Fruit fly (Drosophila melanogaster) whole organism, embryonic: ENCODE data around the gene CG8117.
A peak's percentile ranks its signal among the peaks of the same experiment; 100 is the strongest.

Experiments used
- CG10147 ChIP-seq: fragments of 200-800 bp; sonication (Bioruptor generic); optimal IDR thresholded peaks from 2 replicates; lab custom pipeline; 2019; ENCODE audit warnings: missing biosample characterization, mild to moderate bottlenecking, missing genetic modification characterization, moderate library complexity
- CG10209 ChIP-seq: fragments of 200-800 bp; sonication (Bioruptor generic); optimal IDR thresholded peaks from 3 replicates; lab custom pipeline; 2017; ENCODE audit warnings: missing biosample characterization, mild to moderate bottlenecking, missing genetic modification characterization, missing genetic modification reagents
- CG12219 ChIP-seq: fragments of 200-800 bp; sonication (Bioruptor generic); optimal IDR thresholded peaks from 3 replicates; lab custom pipeline; 2018; ENCODE audit warnings: missing biosample characterization, mild to moderate bottlenecking, missing genetic modification characterization
- CG14965 ChIP-seq: fragments of 200-800 bp; sonication (Bioruptor generic); optimal IDR thresholded peaks from 2 replicates; lab custom pipeline; 2016; ENCODE audit warnings: missing biosample characterization, missing genetic modification characterization, borderline replicate concordance
- CG15696 ChIP-seq: fragments of 200-800 bp; sonication (Bioruptor generic); optimal IDR thresholded peaks from 2 replicates; lab custom pipeline; 2019; ENCODE audit warnings: missing biosample characterization, mild to moderate bottlenecking, missing genetic modification characterization, moderate library complexity
- CG1602 ChIP-seq: fragments of 200-800 bp; sonication (Bioruptor generic); optimal IDR thresholded peaks from 3 replicates; lab custom pipeline; 2016; ENCODE audit warnings: missing biosample characterization, missing genetic modification characterization
- CG17912 ChIP-seq: fragments of 200-800 bp; sonication (Bioruptor generic); optimal IDR thresholded peaks from 2 replicates; lab custom pipeline; 2018; ENCODE audit warnings: missing biosample characterization, mild to moderate bottlenecking, missing genetic modification characterization
- CG2129 ChIP-seq: fragments of 200-800 bp; sonication (Bioruptor generic); IDR thresholded peaks from 2 replicates; pipeline ENCODE4 v1.3.6; 2022; ENCODE audit warnings: missing biosample characterization, missing genetic modification characterization; ENCODE audit not compliant: partially characterized antibody
- CG30403 ChIP-seq: fragments of 200-800 bp; sonication (Bioruptor generic); optimal IDR thresholded peaks from 3 replicates; lab custom pipeline; 2016; ENCODE audit warnings: missing biosample characterization, missing genetic modification characterization
- CG3065 ChIP-seq: fragments of 200-800 bp; sonication (Bioruptor generic); optimal IDR thresholded peaks from 2 replicates; lab custom pipeline; 2016; ENCODE audit warnings: missing biosample characterization, missing genetic modification characterization
- CG32532 ChIP-seq: fragments of 200-800 bp; sonication (Bioruptor generic); IDR thresholded peaks from 2 replicates; pipeline ENCODE4 v1.3.6; 2022; ENCODE audit warnings: missing biosample characterization, missing genetic modification characterization
- CG34422 ChIP-seq: fragments of 200-800 bp; sonication (Bioruptor generic); IDR thresholded peaks from 3 replicates; pipeline ENCODE4 v1.3.6; 2022; ENCODE audit warnings: missing biosample characterization, missing genetic modification characterization
- CG4360 ChIP-seq: fragments of 200-800 bp; sonication (Bioruptor generic); IDR thresholded peaks from 2 replicates; pipeline ENCODE4 v1.3.6; 2022; ENCODE audit warnings: missing biosample characterization, missing genetic modification characterization
- CG43689 ChIP-seq: fragments of 200-800 bp; sonication (Bioruptor generic); IDR thresholded peaks from 2 replicates; pipeline ENCODE4 v1.3.6; 2022; ENCODE audit warnings: missing biosample characterization, missing genetic modification characterization
- CG5180 ChIP-seq: fragments of 200-800 bp; sonication (Bioruptor generic); optimal IDR thresholded peaks from 3 replicates; lab custom pipeline; 2017; ENCODE audit warnings: missing biosample characterization, missing genetic modification characterization, mild to moderate bottlenecking, moderate library complexity, missing genetic modification reagents
- CG6254 ChIP-seq: fragments of 200-800 bp; sonication (Bioruptor generic); optimal IDR thresholded peaks from 3 replicates; lab custom pipeline; 2017; ENCODE audit warnings: mild to moderate bottlenecking, missing biosample characterization, missing genetic modification reagents, missing genetic modification characterization
- CG7987 ChIP-seq: fragments of 200-800 bp; sonication (Bioruptor generic); optimal IDR thresholded peaks from 2 replicates; lab custom pipeline; 2018; ENCODE audit warnings: missing biosample characterization, mild to moderate bottlenecking, missing genetic modification characterization, moderate library complexity
- CG8290 ChIP-seq, 3 experiments: fragments of 200-800 bp; sonication (Bioruptor generic); optimal IDR thresholded peaks; 2 replicates each; lab custom pipeline; 2016 to 2019; ENCODE audit warnings: missing biosample characterization in 3 of 3, missing genetic modification characterization in 3 of 3, mild to moderate bottlenecking in 2 of 3, moderate library complexity in 1 of 3
- CG9727 ChIP-seq: fragments of 200-800 bp; sonication (Bioruptor generic); optimal IDR thresholded peaks from 3 replicates; lab custom pipeline; 2017; ENCODE audit warnings: missing biosample characterization, mild to moderate bottlenecking, missing genetic modification characterization
- CTCF ChIP-seq: fragments of 200-800 bp; sonication (Bioruptor generic); optimal IDR thresholded peaks from 2 replicates; lab custom pipeline; 2017; ENCODE audit warnings: missing biosample characterization, mild to moderate bottlenecking, missing genetic modification characterization, moderate library complexity
- Deaf1 ChIP-seq: fragments of 200-800 bp; optimal IDR thresholded peaks from 3 replicates; lab custom pipeline; 2019; ENCODE audit warnings: missing biosample characterization, mild to moderate bottlenecking, missing genetic modification characterization, moderate library complexity
- Dip3 ChIP-seq: fragments of 200-800 bp; sonication (Bioruptor generic); optimal IDR thresholded peaks from 3 replicates; lab custom pipeline; 2016; ENCODE audit warnings: missing biosample characterization, missing genetic modification characterization
- Dll ChIP-seq: fragments of 200-800 bp; sonication (Bioruptor generic); IDR thresholded peaks from 4 replicates; pipeline ENCODE4 v1.3.6; 2022; ENCODE audit warnings: missing biosample characterization, missing genetic modification characterization; ENCODE audit not compliant: partially characterized antibody
- E2f2 ChIP-seq: fragments of 200-800 bp; sonication (Bioruptor generic); IDR thresholded peaks from 2 replicates; pipeline ENCODE4 v1.3.6; 2022; ENCODE audit warnings: missing biosample characterization, missing genetic modification characterization
- ERR ChIP-seq: fragments of 200-800 bp; sonication (Bioruptor generic); optimal IDR thresholded peaks from 2 replicates; lab custom pipeline; 2016; ENCODE audit warnings: missing biosample characterization, missing genetic modification characterization
- GATAe ChIP-seq: fragments of 200-800 bp; sonication (Bioruptor generic); conservative IDR thresholded peaks from 2 replicates; pipeline ENCODE4 v1.3.6; 2022; ENCODE audit warnings: missing biosample characterization, missing genetic modification characterization
- H15 ChIP-seq: fragments of 200-800 bp; sonication (Bioruptor generic); IDR thresholded peaks from 3 replicates; pipeline ENCODE4 v1.3.6; 2022; ENCODE audit warnings: missing biosample characterization, missing genetic modification characterization
- HLHmδ ChIP-seq: fragments of 200-800 bp; sonication (Bioruptor generic); optimal IDR thresholded peaks from 2 replicates; lab custom pipeline; 2018; ENCODE audit warnings: missing biosample characterization, mild to moderate bottlenecking, missing genetic modification characterization, moderate library complexity
- NC2α ChIP-seq: fragments of 200-800 bp; sonication (Bioruptor generic); optimal IDR thresholded peaks from 2 replicates; lab custom pipeline; 2016; ENCODE audit warnings: missing biosample characterization, missing genetic modification characterization
- Nf-YC ChIP-seq: fragments of 200-800 bp; optimal IDR thresholded peaks from 3 replicates; lab custom pipeline; 2019; ENCODE audit warnings: missing biosample characterization, mild to moderate bottlenecking, missing genetic modification characterization, moderate library complexity
- Ptx1 ChIP-seq: fragments of 200-800 bp; sonication (Bioruptor generic); IDR thresholded peaks from 2 replicates; pipeline ENCODE4 v1.3.6; 2022; ENCODE audit warnings: missing biosample characterization, missing genetic modification characterization
- Spps ChIP-seq: fragments of 200-800 bp; sonication (Bioruptor generic); optimal IDR thresholded peaks from 2 replicates; lab custom pipeline; 2018; ENCODE audit warnings: missing biosample characterization, mild to moderate bottlenecking, missing genetic modification characterization
- Xbp1 ChIP-seq: fragments of 200-800 bp; sonication (Bioruptor generic); optimal IDR thresholded peaks from 3 replicates; lab custom pipeline; 2016; ENCODE audit warnings: missing biosample characterization, mild to moderate bottlenecking, missing genetic modification characterization
- ab ChIP-seq: fragments of 200-800 bp; sonication (Bioruptor generic); optimal IDR thresholded peaks from 2 replicates; lab custom pipeline; 2016; ENCODE audit warnings: missing biosample characterization, missing genetic modification characterization
- al ChIP-seq: fragments of 200-800 bp; sonication (Bioruptor generic); IDR thresholded peaks from 2 replicates; pipeline ENCODE4 v1.3.6; 2022; ENCODE audit warnings: missing biosample characterization, missing genetic modification characterization
- btn ChIP-seq: fragments of 200-800 bp; sonication (Bioruptor generic); optimal IDR thresholded peaks from 2 replicates; lab custom pipeline; 2016; ENCODE audit warnings: missing biosample characterization, missing genetic modification characterization
- dati ChIP-seq: fragments of 200-800 bp; sonication (Bioruptor generic); IDR thresholded peaks from 2 replicates; pipeline ENCODE4 v1.3.6; 2022; ENCODE audit warnings: missing biosample characterization, missing genetic modification characterization
- eve ChIP-seq, 2 experiments: fragments of >200 bp; optimal IDR thresholded peaks; 2 replicates each; lab custom pipeline; 2017; ENCODE audit warnings: missing biosample characterization in 2 of 2, missing genetic modification characterization in 2 of 2
- knrl ChIP-seq: fragments of 200-800 bp; sonication (Bioruptor generic); IDR thresholded peaks from 3 replicates; pipeline ENCODE4 v1.3.6; 2022; ENCODE audit warnings: missing biosample characterization, missing genetic modification characterization; ENCODE audit not compliant: partially characterized antibody
- lab ChIP-seq: fragments of 200-800 bp; sonication (Bioruptor generic); optimal IDR thresholded peaks from 3 replicates; lab custom pipeline; 2017; ENCODE audit warnings: missing biosample characterization, missing genetic modification characterization, mild to moderate bottlenecking, moderate library complexity, missing genetic modification reagents
- lbe ChIP-seq: fragments of 200-800 bp; sonication (Bioruptor generic); optimal IDR thresholded peaks from 2 replicates; lab custom pipeline; 2016; ENCODE audit warnings: missing biosample characterization, mild to moderate bottlenecking, missing genetic modification characterization
- mirr ChIP-seq: fragments of 200-800 bp; sonication (Bioruptor generic); optimal IDR thresholded peaks from 3 replicates; lab custom pipeline; 2018; ENCODE audit warnings: missing biosample characterization, mild to moderate bottlenecking, missing genetic modification characterization
- nmo ChIP-seq: fragments of 200-800 bp; sonication (Bioruptor generic); optimal IDR thresholded peaks from 2 replicates; lab custom pipeline; 2018; ENCODE audit warnings: missing biosample characterization, mild to moderate bottlenecking, missing genetic modification characterization, moderate library complexity
- repo ChIP-seq: fragments of 200-800 bp; sonication (Bioruptor generic); optimal IDR thresholded peaks from 2 replicates; lab custom pipeline; 2016; ENCODE audit warnings: missing biosample characterization, missing genetic modification characterization
- scrt ChIP-seq: fragments of 200-800 bp; sonication (Bioruptor generic); optimal IDR thresholded peaks from 2 replicates; lab custom pipeline; 2018; ENCODE audit warnings: missing biosample characterization, mild to moderate bottlenecking, missing genetic modification characterization, moderate library complexity
- sd ChIP-seq: fragments of 200-800 bp; sonication (Bioruptor generic); optimal IDR thresholded peaks from 3 replicates; lab custom pipeline; 2018; ENCODE audit warnings: missing biosample characterization, mild to moderate bottlenecking, missing genetic modification characterization, moderate library complexity
- slou ChIP-seq: fragments of 200-800 bp; sonication (Bioruptor generic); optimal IDR thresholded peaks from 3 replicates; lab custom pipeline; 2016; ENCODE audit warnings: missing biosample characterization, missing genetic modification characterization
- tap ChIP-seq: fragments of 200-800 bp; optimal IDR thresholded peaks from 3 replicates; lab custom pipeline; 2019; ENCODE audit warnings: missing biosample characterization, mild to moderate bottlenecking, missing genetic modification characterization, moderate library complexity
- vfl ChIP-seq: fragments of 200-800 bp; sonication (Bioruptor generic); optimal IDR thresholded peaks from 2 replicates; lab custom pipeline; 2016; ENCODE audit warnings: missing biosample characterization, missing genetic modification characterization
- vvl ChIP-seq: fragments of 200-800 bp; sonication (Bioruptor generic); IDR thresholded peaks from 2 replicates; pipeline ENCODE4 v1.3.6; 2022; ENCODE audit warnings: missing biosample characterization, missing genetic modification characterization
- wdn ChIP-seq: fragments of 200-800 bp; sonication (Bioruptor generic); IDR thresholded peaks from 2 replicates; pipeline ENCODE4 v1.3.6; 2022; ENCODE audit warnings: missing biosample characterization, missing genetic modification characterization

CG8117 gene

DNA sequence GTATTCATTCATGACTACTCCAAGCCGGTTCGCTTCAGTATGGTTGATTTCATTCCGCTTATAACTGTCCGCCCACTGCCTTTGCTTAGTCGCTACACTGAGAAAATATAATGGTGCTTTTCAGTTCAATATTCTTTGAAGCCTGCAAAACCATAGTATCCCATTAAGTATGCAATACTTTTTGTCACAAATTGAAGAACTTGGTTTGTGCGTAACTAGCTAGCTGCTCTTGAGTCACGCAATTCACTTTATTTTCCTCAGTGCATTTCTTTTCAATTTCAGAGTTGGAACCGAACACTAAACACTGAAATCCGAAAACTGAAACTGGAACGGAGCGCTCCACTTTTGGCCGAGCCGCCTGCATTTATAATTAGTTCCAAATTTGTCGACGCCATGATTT lies 44.3 kb upstream of the CG8117 start (continued):
- TF ChIP-seq CG10209 (GFP tag; lab: Kevin White, UChicago) (peak; percentile 38), eve (GFP tag; optimal IDR thresholded peaks at IDR 0.05; lab: Kevin White, UChicago) (peak in 1 of 2 experiments; percentile 69), GATAe (GFP tag; lab: Robert Waterston, UW) (no peak), CG43689 (GFP tag; lab: Robert Waterston, UW) (no peak), ab (no peak), CG4360 (GFP tag; lab: Robert Waterston, UW) (no peak), CTCF (GFP tag; lab: Kevin White, UChicago) (peak; percentile 14), HLHmδ (GFP tag; lab: Kevin White, UChicago) (no peak), CG2129 (GFP tag; lab: Robert Waterston, UW) (no peak), CG9727 (GFP tag; lab: Kevin White, UChicago) (no peak), al (no peak), CG6254 (GFP tag; lab: Kevin White, UChicago) (no peak), CG7987 (no peak), NC2α (GFP tag; lab: Kevin White, UChicago) (no peak), nmo (peak; percentile 46), Deaf1 (peak; percentile 15), CG3065 (GFP tag; lab: Kevin White, UChicago) (no peak), Dll (GFP tag; lab: Robert Waterston, UW) (no peak), CG1602 (GFP tag; lab: Kevin White, UChicago) (peak; percentile 44), Ptx1 (GFP tag; lab: Robert Waterston, UW) (peak; percentile 68), Xbp1 (peak; percentile 68), sd (no peak), slou (GFP tag; lab: Kevin White, UChicago) (no peak), lbe (GFP tag; lab: Kevin White, UChicago) (no peak), Nf-YC (peak; percentile 25), CG10147 (GFP tag; lab: Kevin White, UChicago) (peak; percentile 48), E2f2 (no peak; the same call in 1 of the 2 replicates), CG32532 (GFP tag; lab: Robert Waterston, UW) (peak; percentile 57), Dip3 (GFP tag; lab: Kevin White, UChicago) (peak; percentile 23), btn (peak; percentile 26), CG14965 (GFP tag; lab: Kevin White, UChicago) (no peak), CG15696 (no peak), scrt (peak; percentile 37), lab (GFP tag; lab: Kevin White, UChicago) (peak; percentile 59), tap (tag; lab: Kevin White, UChicago) (peak; percentile 54), repo (GFP tag; lab: Kevin White, UChicago) (peak; percentile 47), vvl (GFP tag; lab: Robert Waterston, UW) (peak; percentile 71), knrl (GFP tag; lab: Robert Waterston, UW) (no peak), CG8290 (GFP tag; optimal IDR thresholded peaks at IDR 0.05; lab: Kevin White, UChicago) (no peak), CG8290 (tag; optimal IDR thresholded peaks at IDR 0.05; lab: Kevin White, UChicago) (peak in 1 of 2 experiments; percentile 78), CG17912 (GFP tag; lab: Kevin White, UChicago) (no peak), wdn (GFP tag; lab: Robert Waterston, UW) (peak; percentile 35; the same call in 1 of the 2 replicates), CG34422 (0 out of 3 replicates have a peak, but pooled peaks have one; percentile 24), CG30403 (GFP tag; lab: Kevin White, UChicago) (peak; percentile 47), CG5180 (GFP tag; lab: Kevin White, UChicago) (peak; percentile 33), vfl (GFP tag; lab: Kevin White, UChicago) (peak; percentile 13), CG12219 (peak; percentile 43), dati (GFP tag; lab: Robert Waterston, UW) (no peak), H15 (GFP tag; lab: Robert Waterston, UW) (0 out of 3 replicates have a peak, but pooled peaks have one; percentile 35), mirr (GFP tag; lab: Kevin White, UChicago) (no peak), ERR (GFP tag; lab: Kevin White, UChicago) (no peak), Spps (tag; lab: Kevin White, UChicago) (no peak)
